Fruit fly (Drosophila melanogaster) whole organism, embryonic: ENCODE results near the gene Ids.

Source experiments
- Atf-2 ChIP-seq: fragments of 200-800 bp; sonication (Bioruptor generic); optimal IDR thresholded peaks from 2 replicates; lab custom pipeline; 2016; ENCODE audit warnings: missing biosample characterization, missing genetic modification characterization
- Atf3 ChIP-seq: fragments of 200-800 bp; sonication (Bioruptor generic); optimal IDR thresholded peaks from 3 replicates; lab custom pipeline; 2016; ENCODE audit warnings: missing biosample characterization, missing genetic modification characterization
- Bdp1 ChIP-seq: fragments of 200-800 bp; sonication (Bioruptor generic); optimal IDR thresholded peaks from 3 replicates; lab custom pipeline; 2016; ENCODE audit warnings: missing biosample characterization, missing genetic modification characterization
- Bgb ChIP-seq: fragments of 200-800 bp; sonication (Bioruptor generic); IDR thresholded peaks from 2 replicates; pipeline ENCODE4 v1.3.6; 2022; ENCODE audit warnings: missing biosample characterization, missing genetic modification characterization; ENCODE audit not compliant: partially characterized antibody
- C15 ChIP-seq: fragments of 200-800 bp; sonication (Bioruptor generic); IDR thresholded peaks from 3 replicates; pipeline ENCODE4 v1.3.6; 2022; ENCODE audit warnings: missing biosample characterization, missing genetic modification characterization
- CG10979 ChIP-seq: fragments of 200-800 bp; sonication (Bioruptor generic); optimal IDR thresholded peaks from 2 replicates; lab custom pipeline; 2018; ENCODE audit warnings: missing biosample characterization, mild to moderate bottlenecking, missing genetic modification characterization, moderate library complexity
- CG11695 ChIP-seq: fragments of 200-800 bp; sonication (Bioruptor generic); IDR thresholded peaks from 3 replicates; pipeline ENCODE4 v1.3.6; 2022; ENCODE audit warnings: missing biosample characterization, missing genetic modification characterization
- CG11696 ChIP-seq: fragments of 200-800 bp; sonication (Bioruptor generic); IDR thresholded peaks from 2 replicates; pipeline ENCODE4 v1.3.6; 2022; ENCODE audit warnings: missing biosample characterization, missing genetic modification characterization
- CG12236 ChIP-seq: fragments of 200-800 bp; sonication (Bioruptor generic); optimal IDR thresholded peaks from 2 replicates; lab custom pipeline; 2016; ENCODE audit warnings: missing biosample characterization, missing genetic modification characterization
- CG12744 ChIP-seq: fragments of 200-800 bp; sonication (Bioruptor generic); optimal IDR thresholded peaks from 2 replicates; lab custom pipeline; 2016; ENCODE audit warnings: missing biosample characterization, missing genetic modification characterization
- CG14050 ChIP-seq: fragments of 200-800 bp; sonication (Bioruptor generic); IDR thresholded peaks from 3 replicates; pipeline ENCODE4 v1.3.6; 2022; ENCODE audit warnings: missing biosample characterization, missing genetic modification characterization
- CG15269 ChIP-seq: fragments of 200-800 bp; sonication (Bioruptor generic); optimal IDR thresholded peaks from 2 replicates; lab custom pipeline; 2018; ENCODE audit warnings: missing biosample characterization, mild to moderate bottlenecking, missing genetic modification characterization, moderate library complexity
- CG1647 ChIP-seq: fragments of 200-800 bp; sonication (Bioruptor generic); optimal IDR thresholded peaks from 3 replicates; lab custom pipeline; 2016; ENCODE audit warnings: missing biosample characterization, missing genetic modification characterization
- CG16815 ChIP-seq: fragments of 200-800 bp; sonication (Bioruptor generic); optimal IDR thresholded peaks from 3 replicates; lab custom pipeline; 2017; ENCODE audit warnings: missing biosample characterization, mild to moderate bottlenecking, missing genetic modification characterization
- CG17568 ChIP-seq: fragments of 200-800 bp; sonication (Bioruptor generic); optimal IDR thresholded peaks from 2 replicates; lab custom pipeline; 2018; ENCODE audit warnings: missing biosample characterization, mild to moderate bottlenecking, missing genetic modification characterization, moderate library complexity
- CG33213 ChIP-seq: fragments of 200-800 bp; sonication (Bioruptor generic); optimal IDR thresholded peaks from 3 replicates; lab custom pipeline; 2016; ENCODE audit warnings: missing biosample characterization, missing genetic modification characterization
- CG3726 ChIP-seq: fragments of 200-800 bp; sonication (Bioruptor generic); IDR thresholded peaks from 3 replicates; pipeline ENCODE4, ENCODE4 v1.3.6; 2022; ENCODE audit warnings: missing biosample characterization, missing genetic modification characterization
- CG3838 ChIP-seq: fragments of 200-800 bp; sonication (Bioruptor generic); optimal IDR thresholded peaks from 3 replicates; lab custom pipeline; 2016; ENCODE audit warnings: missing biosample characterization, missing genetic modification characterization
- CG4328 ChIP-seq: fragments of 200-800 bp; sonication (Bioruptor generic); optimal IDR thresholded peaks from 3 replicates; lab custom pipeline; 2017; ENCODE audit warnings: missing biosample characterization, missing genetic modification reagents, missing genetic modification characterization
- CG4404 ChIP-seq: fragments of 200-800 bp; sonication (Bioruptor generic); IDR thresholded peaks from 2 replicates; pipeline ENCODE4 v1.3.6; 2022; ENCODE audit warnings: missing biosample characterization, missing genetic modification characterization
- CG6765 ChIP-seq: fragments of 200-800 bp; sonication (Bioruptor generic); optimal IDR thresholded peaks from 3 replicates; lab custom pipeline; 2017; ENCODE audit warnings: missing biosample characterization, mild to moderate bottlenecking, missing genetic modification characterization
- CG7987 ChIP-seq: fragments of 200-800 bp; sonication (Bioruptor generic); optimal IDR thresholded peaks from 2 replicates; lab custom pipeline; 2018; ENCODE audit warnings: missing biosample characterization, mild to moderate bottlenecking, missing genetic modification characterization, moderate library complexity
- CG8924 ChIP-seq: fragments of 200-800 bp; optimal IDR thresholded peaks from 3 replicates; lab custom pipeline; 2019; ENCODE audit warnings: missing biosample characterization, mild to moderate bottlenecking, missing genetic modification characterization, moderate library complexity
- CrebB ChIP-seq: fragments of 200-800 bp; sonication (Bioruptor generic); optimal IDR thresholded peaks from 3 replicates; lab custom pipeline; 2018; ENCODE audit warnings: missing biosample characterization, mild to moderate bottlenecking, missing genetic modification characterization
- Dek ChIP-seq: fragments of 200-800 bp; sonication (Bioruptor generic); optimal IDR thresholded peaks from 3 replicates; lab custom pipeline; 2019; ENCODE audit warnings: missing biosample characterization, mild to moderate bottlenecking, missing genetic modification characterization, moderate library complexity
- Dfd ChIP-seq, 2 experiments: fragments of >200 bp; optimal IDR thresholded peaks; 2 replicates each; lab custom pipeline; 2017; ENCODE audit warnings: missing biosample characterization in 2 of 2, missing genetic modification characterization in 2 of 2
- Eip74EF ChIP-seq, 2 experiments: fragments of 200-800 bp in 1 of 2; fragments of >200 bp in 1 of 2; sonication (Bioruptor generic) in 1 of 2; optimal IDR thresholded peaks; 2 replicates each; lab custom pipeline; 2017 to 2019; ENCODE audit warnings: missing biosample characterization in 2 of 2, missing genetic modification characterization in 2 of 2, mild to moderate bottlenecking in 1 of 2, moderate library complexity in 1 of 2
- Lim3 ChIP-seq: fragments of 200-800 bp; sonication (Bioruptor generic); IDR thresholded peaks from 2 replicates; pipeline ENCODE4 v1.3.6; 2022; ENCODE audit warnings: missing biosample characterization, missing genetic modification characterization
- MBD-R2 ChIP-seq: fragments of 200-800 bp; sonication (Bioruptor generic); IDR thresholded peaks from 2 replicates; pipeline ENCODE4 v1.3.6; 2022; ENCODE audit warnings: missing biosample characterization, missing genetic modification characterization
- Scr ChIP-seq: fragments of 200-800 bp; sonication (Bioruptor generic); IDR thresholded peaks from 2 replicates; pipeline ENCODE4 v1.3.6; 2022; ENCODE audit warnings: missing biosample characterization, missing genetic modification characterization; ENCODE audit not compliant: partially characterized antibody
- Tbp ChIP-seq: fragments of >200 bp; optimal IDR thresholded peaks from 2 replicates; lab custom pipeline; 2018; ENCODE audit warnings: missing biosample characterization, missing genetic modification characterization
- croc ChIP-seq: fragments of 200-800 bp; sonication (Bioruptor generic); conservative IDR thresholded peaks from 3 replicates; pipeline ENCODE4 v1.3.6; 2022; ENCODE audit warnings: missing biosample characterization, missing genetic modification characterization
- cwo ChIP-seq: fragments of 200-800 bp; sonication (Bioruptor generic); optimal IDR thresholded peaks from 3 replicates; lab custom pipeline; 2017; ENCODE audit warnings: missing biosample characterization, missing genetic modification characterization, mild to moderate bottlenecking, moderate library complexity, missing genetic modification reagents
- dmrt99B ChIP-seq: fragments of 200-800 bp; sonication (Bioruptor generic); optimal IDR thresholded peaks from 2 replicates; lab custom pipeline; 2018; ENCODE audit warnings: missing biosample characterization, mild to moderate bottlenecking, missing genetic modification characterization, moderate library complexity
- dysf ChIP-seq: fragments of 200-800 bp; sonication (Bioruptor generic); IDR thresholded peaks from 3 replicates; pipeline ENCODE4 v1.3.6; 2022; ENCODE audit warnings: missing biosample characterization, missing genetic modification characterization
- emc ChIP-seq: fragments of 200-800 bp; sonication (Bioruptor generic); optimal IDR thresholded peaks from 2 replicates; lab custom pipeline; 2016; ENCODE audit warnings: missing biosample characterization, missing genetic modification characterization
- gsb ChIP-seq: fragments of 200-800 bp; sonication (Bioruptor generic); IDR thresholded peaks from 2 replicates; pipeline ENCODE4 v1.3.6; 2022; ENCODE audit warnings: missing biosample characterization, missing genetic modification characterization
- gsb-n ChIP-seq: fragments of 200-800 bp; sonication (Bioruptor generic); optimal IDR thresholded peaks from 3 replicates; lab custom pipeline; 2018; ENCODE audit warnings: missing biosample characterization, mild to moderate bottlenecking, missing genetic modification characterization
- h ChIP-seq: fragments of >200 bp; optimal IDR thresholded peaks from 2 replicates; lab custom pipeline; 2017
- ham ChIP-seq: fragments of 200-800 bp; sonication (Bioruptor generic); IDR thresholded peaks from 2 replicates; pipeline ENCODE4 v1.3.6; 2022; ENCODE audit warnings: missing biosample characterization, missing genetic modification characterization
- her ChIP-seq: fragments of 200-800 bp; sonication (Bioruptor generic); optimal IDR thresholded peaks from 2 replicates; lab custom pipeline; 2016; ENCODE audit warnings: missing biosample characterization, missing genetic modification characterization
- onecut ChIP-seq: fragments of 200-800 bp; sonication (Bioruptor generic); IDR thresholded peaks from 2 replicates; pipeline ENCODE4 v1.3.6; 2022; ENCODE audit warnings: missing biosample characterization, missing genetic modification characterization
- pnt ChIP-seq: fragments of 200-800 bp; sonication (Bioruptor generic); optimal IDR thresholded peaks from 3 replicates; lab custom pipeline; 2016; ENCODE audit warnings: missing biosample characterization, missing genetic modification characterization
- pum ChIP-seq: fragments of 200-800 bp; sonication (Bioruptor generic); optimal IDR thresholded peaks from 2 replicates; lab custom pipeline; 2016; ENCODE audit warnings: missing biosample characterization, missing genetic modification characterization
- scrt ChIP-seq: fragments of 200-800 bp; sonication (Bioruptor generic); optimal IDR thresholded peaks from 2 replicates; lab custom pipeline; 2018; ENCODE audit warnings: missing biosample characterization, mild to moderate bottlenecking, missing genetic modification characterization, moderate library complexity
- sd ChIP-seq: fragments of 200-800 bp; sonication (Bioruptor generic); optimal IDR thresholded peaks from 3 replicates; lab custom pipeline; 2018; ENCODE audit warnings: missing biosample characterization, mild to moderate bottlenecking, missing genetic modification characterization, moderate library complexity
- sens ChIP-seq: fragments of 200-800 bp; sonication (Bioruptor generic); peaks from one replicate; lab custom pipeline; 2016; ENCODE audit warnings: missing biosample characterization, missing genetic modification characterization
- sug ChIP-seq: fragments of 200-800 bp; optimal IDR thresholded peaks from 2 replicates; lab custom pipeline; 2019; ENCODE audit warnings: missing biosample characterization, mild to moderate bottlenecking, missing genetic modification characterization, moderate library complexity
- toy ChIP-seq: fragments of 200-800 bp; sonication (Bioruptor generic); IDR thresholded peaks from 2 replicates; pipeline ENCODE4 v1.3.6; 2022; ENCODE audit warnings: missing biosample characterization, missing genetic modification characterization
- ttk ChIP-seq: fragments of 200-800 bp; sonication (Bioruptor generic); IDR thresholded peaks from 2 replicates; pipeline ENCODE4 v2.1.2; 2022; ENCODE audit warnings: missing biosample characterization, missing genetic modification characterization
- tx ChIP-seq: fragments of 200-800 bp; sonication (Bioruptor generic); optimal IDR thresholded peaks from 2 replicates; lab custom pipeline; 2016; ENCODE audit warnings: missing biosample characterization, missing genetic modification characterization
- yki ChIP-seq: fragments of >200 bp; optimal IDR thresholded peaks from 3 replicates; lab custom pipeline; 2018
- zf30C ChIP-seq: fragments of 200-800 bp; sonication (Bioruptor generic); optimal IDR thresholded peaks from 3 replicates; lab custom pipeline; 2018; ENCODE audit warnings: missing biosample characterization, mild to moderate bottlenecking, missing genetic modification characterization

Gene Ids

DNA sequence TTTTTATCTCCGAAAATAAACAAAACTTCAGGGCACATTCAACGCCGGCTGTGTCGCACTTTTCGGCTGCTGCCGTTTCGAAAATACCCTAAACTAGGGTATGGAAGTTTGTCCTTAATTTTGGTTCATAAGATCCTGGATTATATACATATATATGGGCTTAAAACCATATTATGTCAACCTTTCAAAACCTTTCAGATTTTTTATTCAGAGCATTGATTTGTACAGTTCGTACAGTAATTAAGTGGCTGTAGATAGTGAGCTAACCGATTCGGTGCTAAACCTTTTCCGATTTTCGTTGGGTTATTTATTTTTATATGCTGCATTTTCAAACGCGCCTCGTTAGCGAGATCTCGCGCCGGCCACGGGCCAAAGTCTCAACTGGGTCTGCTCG, 11.6 kb downstream of the Ids start (continued):
- TF ChIP-seq croc (GFP tag; lab: Robert Waterston, UW) = no peak; the same call in 2 of the 3 replicates
- TF ChIP-seq CG6765 = no peak
- peak; percentile 82 for TF ChIP-seq sens
- no peak for TF ChIP-seq emc (GFP tag; lab: Kevin White, UChicago)
- TF ChIP-seq Bgb = no peak
- TF ChIP-seq h = no peak
- TF ChIP-seq CrebB (tag; lab: Kevin White, UChicago) = no peak
- no peak for TF ChIP-seq CG16815 (GFP tag; lab: Kevin White, UChicago)
- TF ChIP-seq Tbp = no peak
- peak; percentile 36 for TF ChIP-seq gsb-n (tag; lab: Kevin White, UChicago)
- no peak for TF ChIP-seq gsb
- no peak for TF ChIP-seq cwo (GFP tag; lab: Kevin White, UChicago)
- peak; percentile 47 for TF ChIP-seq CG33213
- TF ChIP-seq dmrt99B (tag; lab: Kevin White, UChicago) = peak; percentile 73
- peak; percentile 29 for TF ChIP-seq scrt (GFP tag; lab: Kevin White, UChicago)
- TF ChIP-seq Lim3 = no peak
- no peak for TF ChIP-seq Scr (GFP tag; lab: Robert Waterston, UW)
- no peak for TF ChIP-seq CG12744 (GFP tag; lab: Kevin White, UChicago)
- peak; percentile 18 for TF ChIP-seq CG8924
- peak; percentile 80 for TF ChIP-seq CG10979 (tag; lab: Kevin White, UChicago)
- TF ChIP-seq pnt (GFP tag; lab: Kevin White, UChicago) = no peak
- no peak for TF ChIP-seq ttk (GFP tag; lab: Robert Waterston, UW)
- TF ChIP-seq C15 (GFP tag; lab: Robert Waterston, UW) = no peak
- peak; percentile 66; the same call in 2 of the 3 replicates for TF ChIP-seq dysf (GFP tag; lab: Robert Waterston, UW)
- TF ChIP-seq CG17568 (GFP tag; lab: Kevin White, UChicago) = no peak
- 0 out of 2 replicates have a peak, but pooled peaks have one; percentile 12 for TF ChIP-seq CG4404 (GFP tag; lab: Robert Waterston, UW)
- TF ChIP-seq yki (lab: Kevin White, UChicago) = no peak
- TF ChIP-seq Eip74EF (GFP tag; optimal IDR thresholded peaks at IDR 0.05; lab: Kevin White, UChicago) = peak in 1 of 2 experiments; percentile 41
- TF ChIP-seq MBD-R2 (GFP tag; lab: Robert Waterston, UW) = no peak
- TF ChIP-seq tx (GFP tag; lab: Kevin White, UChicago) = no peak
- TF ChIP-seq her (GFP tag; lab: Kevin White, UChicago) = no peak
- no peak for TF ChIP-seq CG1647 (GFP tag; lab: Kevin White, UChicago)
- no peak for TF ChIP-seq CG3726 (GFP tag; lab: Robert Waterston, UW)
- TF ChIP-seq sug (tag; lab: Kevin White, UChicago) = no peak
- no peak for TF ChIP-seq sd
- TF ChIP-seq pum (GFP tag; lab: Kevin White, UChicago) = peak; percentile 18
- no peak for TF ChIP-seq CG3838 (GFP tag; lab: Kevin White, UChicago)
- no peak for TF ChIP-seq CG11696
- no peak for TF ChIP-seq CG4328 (GFP tag; lab: Kevin White, UChicago)
- no peak for TF ChIP-seq Atf-2
- no peak for TF ChIP-seq Dek (tag; lab: Kevin White, UChicago)
- TF ChIP-seq Atf3 = peak; percentile 13
- no peak for TF ChIP-seq Dfd (GFP tag; optimal IDR thresholded peaks at IDR 0.05; lab: Kevin White, UChicago)
- TF ChIP-seq CG14050 (GFP tag; lab: Robert Waterston, UW) = no peak
- no peak for TF ChIP-seq ham (GFP tag; lab: Robert Waterston, UW)
- TF ChIP-seq Bdp1 (GFP tag; lab: Kevin White, UChicago) = no peak
- TF ChIP-seq CG7987 = no peak
- no peak for TF ChIP-seq onecut (GFP tag; lab: Robert Waterston, UW)
- no peak for TF ChIP-seq CG12236 (GFP tag; lab: Kevin White, UChicago)
- no peak for TF ChIP-seq zf30C
- peak; percentile 1 for TF ChIP-seq CG15269 (tag; lab: Kevin White, UChicago)
- no peak for TF ChIP-seq toy (GFP tag; lab: Robert Waterston, UW)
- no peak for TF ChIP-seq CG11695
